Worm (Caenorhabditis elegans) whole organism, L4/young adult: ENCODE results near the gene D2089.8.

Source experiments
- W03F9.2 ChIP-seq: fragments of 150-350 bp; optimal IDR thresholded peaks from 2 replicates; lab custom pipeline; 2014; ENCODE audit warnings: missing biosample characterization, missing genetic modification characterization
- dao-5 ChIP-seq: sonication (generic microtip); optimal IDR thresholded peaks from 2 replicates; lab custom pipeline; 2016; ENCODE audit warnings: missing genotype, missing genetic modification characterization, moderate library complexity, missing compliant biosample characterization
- him-1 ChIP-seq: sonication (generic microtip); optimal IDR thresholded peaks from 2 replicates; lab custom pipeline; 2016; ENCODE audit warnings: missing genotype, missing genetic modification reagents, missing genetic modification characterization, missing compliant biosample characterization

DNA sequence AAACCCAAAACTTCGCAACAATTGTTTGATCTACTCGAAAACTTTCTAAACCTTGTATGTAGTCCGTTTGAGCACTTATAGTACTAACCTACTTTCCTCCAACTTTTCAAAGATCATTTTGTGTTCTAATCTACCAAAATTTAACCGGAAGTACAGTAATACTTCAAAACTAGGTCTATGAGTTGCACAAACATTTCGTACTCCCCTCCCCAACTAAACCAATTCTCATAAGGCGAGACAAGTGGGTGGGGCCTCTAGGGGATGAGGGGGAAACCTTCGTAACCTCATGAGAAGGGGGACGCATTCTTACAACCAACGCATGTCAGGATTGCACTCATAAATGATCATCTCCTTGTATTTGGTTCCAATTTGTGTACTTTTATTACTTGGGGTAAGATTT, 40.6 kb downstream of the D2089.8 start, which contains the start of gene cutl-9:
- TF ChIP-seq him-1 (tag; lab: Kevin White, UChicago) (no peak), dao-5 (tag; lab: Kevin White, UChicago) (no peak), W03F9.2 (tag; lab: Kevin White, UChicago) (no peak)
